Worm (Caenorhabditis elegans) whole organism, L4/young adult: Measurements from ENCODE around the gene rpc-25.

Experiments
- W03F9.2 ChIP-seq: fragments of 150-350 bp; optimal IDR thresholded peaks from 2 replicates; lab custom pipeline; 2014; ENCODE audit warnings: missing biosample characterization, missing genetic modification characterization
- him-1 ChIP-seq: sonication (generic microtip); optimal IDR thresholded peaks from 2 replicates; lab custom pipeline; 2016; ENCODE audit warnings: missing genotype, missing genetic modification reagents, missing genetic modification characterization, missing compliant biosample characterization

DNA sequence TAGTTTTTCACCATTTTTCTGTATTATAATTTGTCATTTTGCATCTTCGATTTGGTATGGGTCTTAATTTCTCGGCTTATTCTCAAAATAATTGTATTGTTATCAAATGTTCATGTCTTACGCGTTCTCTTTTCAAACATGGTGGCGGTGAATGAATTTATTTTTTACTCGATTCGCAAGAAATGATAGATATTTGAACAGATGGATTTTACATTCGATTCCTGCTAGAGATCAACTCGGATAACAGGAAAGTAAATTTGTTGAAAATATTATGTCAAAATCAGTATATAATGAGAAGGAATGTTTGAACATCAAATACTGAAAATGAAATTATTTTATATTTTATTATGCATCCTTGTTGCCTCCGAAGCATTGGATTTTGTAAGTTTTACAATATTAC, 23.4 kb downstream of the rpc-25 start, which contains the start of gene ZK856.4:
- TF ChIP-seq him-1 (tag; lab: Kevin White, UChicago) (no peak), W03F9.2 (tag; lab: Kevin White, UChicago) (no peak)
